Fruit fly (Drosophila melanogaster) whole organism, wandering third instar larva: Measurements from ENCODE around the gene CG9522.

Experiments used
- Abd-B ChIP-seq: fragments of >200 bp; optimal IDR thresholded peaks from 2 replicates; lab custom pipeline; 2017; ENCODE audit warnings: missing biosample characterization, missing genetic modification characterization
- CG32264 ChIP-seq: fragments of 200-800 bp; sonication (Bioruptor generic); optimal IDR thresholded peaks from 2 replicates; lab custom pipeline; 2016; ENCODE audit warnings: missing biosample characterization, missing genetic modification characterization
- CG9705 ChIP-seq: fragments of 200-800 bp; sonication (Bioruptor generic); optimal IDR thresholded peaks from 2 replicates; lab custom pipeline; 2018; ENCODE audit warnings: missing biosample characterization, mild to moderate bottlenecking, missing genetic modification characterization
- CrebA ChIP-seq: fragments of 200-800 bp; sonication (Bioruptor generic); optimal IDR thresholded peaks from 2 replicates; lab custom pipeline; 2016; ENCODE audit warnings: missing biosample characterization, mild to moderate bottlenecking, missing genetic modification characterization, borderline replicate concordance
- Dfd ChIP-seq: fragments of >200 bp; optimal IDR thresholded peaks from 2 replicates; lab custom pipeline; 2017; ENCODE audit warnings: missing biosample characterization, missing genetic modification characterization
- Dif ChIP-seq: fragments of 200-275, 200-300 bp; sonication (Bioruptor generic); optimal IDR thresholded peaks from 2 replicates; lab custom pipeline; 2018; ENCODE audit warnings: missing biosample characterization, missing genetic modification characterization; ENCODE audit not compliant: partially characterized antibody
- GATAd ChIP-seq: sonication (Bioruptor generic); optimal IDR thresholded peaks from 2 replicates; lab custom pipeline; 2016; ENCODE audit warnings: missing biosample characterization, missing genetic modification characterization
- HLH106 ChIP-seq: fragments of 200-800 bp; optimal IDR thresholded peaks from 3 replicates; lab custom pipeline; 2019; ENCODE audit warnings: missing biosample characterization, mild to moderate bottlenecking, missing genetic modification characterization, moderate library complexity
- Hnf4 ChIP-seq: fragments of 200-800 bp; sonication (Bioruptor generic); optimal IDR thresholded peaks from 2 replicates; lab custom pipeline; 2016; ENCODE audit warnings: missing biosample characterization, mild to moderate bottlenecking, missing genetic modification characterization
- Hr78 ChIP-seq: fragments of >200 bp; optimal IDR thresholded peaks from 2 replicates; lab custom pipeline; 2017; ENCODE audit warnings: missing biosample characterization, missing genetic modification characterization
- Hr83 ChIP-seq: fragments of 200-300 bp; sonication (Bioruptor generic); optimal IDR thresholded peaks from 2 replicates; lab custom pipeline; 2016; ENCODE audit warnings: missing biosample characterization, mild to moderate bottlenecking, missing genetic modification characterization, moderate library complexity; ENCODE audit not compliant: poor library complexity, severe bottlenecking
- Jra ChIP-seq: sonication (Bioruptor generic); optimal IDR thresholded peaks from 2 replicates; lab custom pipeline; 2016; ENCODE audit warnings: missing biosample characterization, missing genetic modification characterization
- Mio ChIP-seq: sonication (Bioruptor generic); optimal IDR thresholded peaks from 2 replicates; lab custom pipeline; 2016; ENCODE audit warnings: missing biosample characterization, missing genetic modification characterization
- Myc ChIP-seq: fragments of >200 bp; optimal IDR thresholded peaks from 2 replicates; lab custom pipeline; 2017
- N ChIP-seq: fragments of >200 bp; optimal IDR thresholded peaks from 2 replicates; lab custom pipeline; 2018; ENCODE audit warnings: missing biosample characterization, missing external identifiers, missing genetic modification characterization
- OdsH ChIP-seq: fragments of 200-800 bp; sonication (Bioruptor generic); optimal IDR thresholded peaks from 2 replicates; lab custom pipeline; 2016; ENCODE audit warnings: missing biosample characterization, mild to moderate bottlenecking, missing genetic modification characterization
- Rel ChIP-seq, 2 experiments: fragments of 200-800 bp; sonication (Bioruptor generic) in 1 of 2; optimal IDR thresholded peaks; 2 replicates in 1 of 2; 3 replicates in 1 of 2; lab custom pipeline; 2016 to 2019; ENCODE audit warnings: mild to moderate bottlenecking in 2 of 2, missing biosample characterization in 2 of 2, missing genetic modification characterization in 2 of 2, moderate library complexity in 1 of 2
- Sp1 ChIP-seq: fragments of 200-800 bp; sonication (Bioruptor generic); optimal IDR thresholded peaks from 3 replicates; lab custom pipeline; 2019; ENCODE audit warnings: missing biosample characterization, mild to moderate bottlenecking, missing genetic modification characterization, moderate library complexity
- Vsx2 ChIP-seq: fragments of 200-300, 225-300 bp; sonication (Bioruptor generic); optimal IDR thresholded peaks from 2 replicates; lab custom pipeline; 2018; ENCODE audit warnings: missing biosample characterization, missing genetic modification characterization; ENCODE audit not compliant: partially characterized antibody
- br ChIP-seq: fragments of 200-800 bp; sonication (Bioruptor generic); optimal IDR thresholded peaks from 2 replicates; lab custom pipeline; 2016; ENCODE audit warnings: missing biosample characterization, missing genetic modification characterization
- brk ChIP-seq: fragments of 200-800 bp; sonication (Bioruptor generic); optimal IDR thresholded peaks from 2 replicates; lab custom pipeline; 2016; ENCODE audit warnings: missing biosample characterization, mild to moderate bottlenecking, missing genetic modification characterization
- dl ChIP-seq, 2 experiments: fragments of 175-275, 200-275 bp in 1 of 2; fragments of 200-275 bp in 1 of 2; sonication (Bioruptor generic); optimal IDR thresholded peaks; lab custom pipeline; 2018; ENCODE audit warnings: mild to moderate bottlenecking in 2 of 2, missing biosample characterization in 2 of 2, missing genetic modification characterization in 2 of 2, moderate library complexity in 2 of 2; ENCODE audit not compliant: partially characterized antibody in 2 of 2, insufficient read depth in 1 of 2
- dmrt93B ChIP-seq: fragments of 200-800 bp; sonication (Bioruptor generic); optimal IDR thresholded peaks from 2 replicates; lab custom pipeline; 2018; ENCODE audit warnings: missing biosample characterization, mild to moderate bottlenecking, missing genetic modification characterization
- dsf ChIP-seq: sonication (Bioruptor generic); optimal IDR thresholded peaks from 2 replicates; lab custom pipeline; 2016; ENCODE audit warnings: missing biosample characterization, missing genetic modification characterization, borderline replicate concordance
- ey ChIP-seq: fragments of 200-800 bp; sonication (Bioruptor generic); optimal IDR thresholded peaks from 2 replicates; lab custom pipeline; 2016; ENCODE audit warnings: missing biosample characterization, missing genetic modification characterization
- foxo ChIP-seq, 2 experiments: fragments of 200-800 bp; sonication (Bioruptor generic); optimal IDR thresholded peaks; 2 replicates in 1 of 2; 3 replicates in 1 of 2; lab custom pipeline; 2016 to 2017; ENCODE audit warnings: missing biosample characterization in 2 of 2, missing genetic modification characterization in 2 of 2
- fru ChIP-seq: fragments of 200-800 bp; sonication (Bioruptor generic); optimal IDR thresholded peaks from 3 replicates; lab custom pipeline; 2016; ENCODE audit warnings: missing biosample characterization, mild to moderate bottlenecking, missing genetic modification characterization
- h ChIP-seq: fragments of 200-800 bp; sonication (Bioruptor generic); optimal IDR thresholded peaks from 3 replicates; lab custom pipeline; 2016; ENCODE audit warnings: missing biosample characterization, mild to moderate bottlenecking, missing genetic modification characterization
- jim ChIP-seq: fragments of 175-275, 200-325 bp; sonication (Bioruptor generic); optimal IDR thresholded peaks from 2 replicates; lab custom pipeline; 2016; ENCODE audit warnings: missing biosample characterization, mild to moderate bottlenecking, missing genetic modification characterization
- lola ChIP-seq: fragments of >200 bp; optimal IDR thresholded peaks from 2 replicates; lab custom pipeline; 2017; ENCODE audit warnings: missing biosample characterization, missing genetic modification characterization
- pan ChIP-seq: fragments of >200 bp; optimal IDR thresholded peaks from 2 replicates; lab custom pipeline; 2017
- psq ChIP-seq: fragments of 200-800 bp; sonication (Bioruptor generic); optimal IDR thresholded peaks from 3 replicates; lab custom pipeline; 2017; ENCODE audit warnings: missing biosample characterization, mild to moderate bottlenecking, missing genetic modification characterization, moderate library complexity
- rgr ChIP-seq: fragments of 200-800 bp; sonication (Bioruptor generic); optimal IDR thresholded peaks from 3 replicates; lab custom pipeline; 2016; ENCODE audit warnings: missing biosample characterization, mild to moderate bottlenecking, missing genetic modification characterization
- sage ChIP-seq: fragments of 200-800 bp; sonication (Bioruptor generic); optimal IDR thresholded peaks from 2 replicates; lab custom pipeline; 2016; ENCODE audit warnings: missing biosample characterization, mild to moderate bottlenecking, missing genetic modification characterization
- sv ChIP-seq: fragments of 200-800 bp; sonication (Bioruptor generic); optimal IDR thresholded peaks from 3 replicates; lab custom pipeline; 2016; ENCODE audit warnings: missing biosample characterization, missing genetic modification characterization
- tai ChIP-seq: sonication (Bioruptor generic); optimal IDR thresholded peaks from 2 replicates; lab custom pipeline; 2016; ENCODE audit warnings: missing biosample characterization, missing genetic modification characterization
- usp ChIP-seq: fragments of >200 bp; optimal IDR thresholded peaks from 2 replicates; lab custom pipeline; 2017; ENCODE audit warnings: missing biosample characterization, missing genetic modification characterization
- woc ChIP-seq: sonication (Bioruptor generic); optimal IDR thresholded peaks from 2 replicates; lab custom pipeline; 2016; ENCODE audit warnings: missing biosample characterization, mild to moderate bottlenecking, missing genetic modification characterization

CG9522 gene

DNA sequence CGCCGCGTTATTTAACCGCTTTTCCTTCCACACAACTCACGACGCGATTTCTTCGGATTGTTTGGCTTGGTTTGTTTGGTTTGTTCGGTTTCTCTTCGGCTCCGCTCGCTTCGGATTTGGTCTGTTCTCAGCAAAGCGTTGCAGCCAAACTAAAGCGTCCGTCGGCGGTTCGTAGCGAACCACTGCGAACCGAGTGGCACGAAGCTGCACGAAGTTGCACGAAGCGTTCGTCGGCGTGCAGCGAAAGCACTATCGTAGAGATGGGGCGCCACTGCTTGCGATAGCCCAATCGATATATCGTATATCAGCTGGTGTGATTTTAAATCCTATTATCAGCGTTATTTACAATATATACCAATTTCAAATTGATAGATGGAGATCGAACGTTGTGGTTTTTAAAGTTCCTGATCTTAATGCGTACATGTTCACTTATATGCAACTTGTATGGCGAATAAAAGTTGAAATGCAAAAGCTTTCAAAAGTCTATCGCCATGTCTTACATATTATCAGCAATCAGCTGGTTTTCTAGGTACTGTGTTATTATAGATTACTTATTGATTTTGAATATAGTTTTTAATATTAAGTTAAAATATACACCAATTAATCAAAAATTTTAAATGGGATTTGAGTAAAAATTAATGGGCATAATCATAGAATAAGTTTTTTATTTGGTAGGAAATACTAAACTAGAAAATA is 22.5 kb downstream of the CG9522 start, which contains the start of gene rut:
Gene rut (minus strand): TSS at position 152 of the 696 bp plus-strand sequence.
- peak; percentile 35 for TF ChIP-seq h
- no peak for TF ChIP-seq Sp1 (GFP tag; lab: Kevin White, UChicago)
- no peak for TF ChIP-seq GATAd
- TF ChIP-seq woc = peak; percentile 82
- no peak for TF ChIP-seq Hnf4
- no peak for TF ChIP-seq Myc
- no peak for TF ChIP-seq tai
- TF ChIP-seq usp = no peak
- TF ChIP-seq fru (GFP tag; lab: Kevin White, UChicago) = peak; percentile 11
- TF ChIP-seq CG32264 (GFP tag; lab: Kevin White, UChicago) = no peak
- TF ChIP-seq Hr78 = no peak
- peak; percentile 42 for TF ChIP-seq Jra (GFP tag; lab: Kevin White, UChicago)
- TF ChIP-seq sv (GFP tag; lab: Kevin White, UChicago) = no peak
- no peak for TF ChIP-seq Dif (GFP tag; lab: Kevin White, UChicago)
- TF ChIP-seq psq = no peak
- TF ChIP-seq sage (GFP tag; lab: Kevin White, UChicago) = no peak
- no peak for TF ChIP-seq dl (GFP tag; optimal IDR thresholded peaks at IDR 0.05; lab: Kevin White, UChicago; ENCODE audit: insufficient read depth in 1 of 2, partially characterized antibody in 2 of 2)
- TF ChIP-seq foxo (GFP tag; optimal IDR thresholded peaks at IDR 0.05; lab: Kevin White, UChicago) = peak in 1 of 2 experiments; percentile 5
- no peak for TF ChIP-seq Abd-B (GFP tag; lab: Kevin White, UChicago)
- no peak for TF ChIP-seq Dfd (GFP tag; lab: Kevin White, UChicago)
- no peak for TF ChIP-seq br (GFP tag; lab: Kevin White, UChicago)
- no peak for TF ChIP-seq OdsH (GFP tag; lab: Kevin White, UChicago)
- no peak for TF ChIP-seq N (GFP tag; lab: Kevin White, UChicago)
- peak; percentile 20 for TF ChIP-seq rgr (GFP tag; lab: Kevin White, UChicago)
- TF ChIP-seq dmrt93B (GFP tag; lab: Kevin White, UChicago) = no peak
- TF ChIP-seq CrebA (GFP tag; lab: Kevin White, UChicago) = no peak
- TF ChIP-seq Mio (GFP tag; lab: Kevin White, UChicago) = no peak
- TF ChIP-seq jim (GFP tag; lab: Kevin White, UChicago) = no peak
- no peak for TF ChIP-seq Vsx2 (GFP tag; lab: Kevin White, UChicago)
- TF ChIP-seq Rel (GFP tag; optimal IDR thresholded peaks at IDR 0.05; lab: Kevin White, UChicago) = no peak
- no peak for TF ChIP-seq Rel (tag; optimal IDR thresholded peaks at IDR 0.05; lab: Kevin White, UChicago)
- TF ChIP-seq pan (lab: Kevin White, UChicago) = no peak
- TF ChIP-seq Hr83 = peak; percentile 67
- TF ChIP-seq ey = no peak
- TF ChIP-seq dsf = no peak
- TF ChIP-seq lola (GFP tag; lab: Kevin White, UChicago) = no peak
- TF ChIP-seq HLH106 (tag; lab: Kevin White, UChicago) = no peak
- no peak for TF ChIP-seq brk (GFP tag; lab: Kevin White, UChicago)
- TF ChIP-seq CG9705 (GFP tag; lab: Kevin White, UChicago) = no peak

DNA sequence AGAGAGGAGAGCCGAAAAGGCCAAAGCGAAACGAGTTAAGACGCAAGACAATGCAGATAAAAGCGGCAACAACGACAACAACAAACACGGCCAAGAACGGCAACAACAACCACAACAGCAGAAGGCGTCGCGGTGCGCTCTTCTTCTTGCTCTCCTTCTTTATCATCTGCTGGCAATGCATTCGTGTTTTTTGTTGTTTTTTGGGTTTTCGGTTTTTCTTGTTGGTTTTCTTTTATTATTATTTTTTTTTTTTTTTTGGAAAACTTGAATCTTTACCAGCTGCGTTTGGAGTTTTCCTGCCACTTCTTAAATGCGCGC is 23.2 kb downstream of the CG9522 start:
- TF ChIP-seq psq (peak; percentile 63), Vsx2 (GFP tag; lab: Kevin White, UChicago) (no peak)
